Worm (Caenorhabditis elegans): ENCODE measurements around the gene ZK616.61.
"Not testable (repeated sequence)": the region's sequence is repeated elsewhere in the genome, so short reads cannot be mapped to it uniquely, and the experiment has no call there.

The ZK616.61 gene

ce11 chrIV:5411120-5411519 is 5.7 kb downstream of the ZK616.61 start, which contains the start of gene ZK616.65:
TSS of gene ZK616.65 (minus strand) at chrIV:5411220.
- TF ChIP-seq pes-1 (GFP tag; IDR thresholded peaks at IDR 0.05) (no peak), hmg-4 (GFP tag; optimal IDR thresholded peaks at IDR 0.05) (no peak)

ce11 chrIV:5411641-5412337 is 6.3 kb downstream of the ZK616.61 start, which contains the start of gene ZK616.8:
TSS of gene ZK616.8 (minus strand) at chrIV:5412193.
- no peak for TF ChIP-seq tbx-11 (GFP tag; IDR thresholded peaks at IDR 0.05)
- TF ChIP-seq ets-7 (tag; optimal IDR thresholded peaks at IDR 0.05): no peak
- no peak for TF ChIP-seq F13C5.2 (tag; optimal IDR thresholded peaks at IDR 0.05)
- no peak for TF ChIP-seq scrt-1 (GFP tag; IDR thresholded peaks at IDR 0.05)
- no peak for TF ChIP-seq B0310.2 (tag; optimal IDR thresholded peaks at IDR 0.05)
- no peak for TF ChIP-seq ceh-36 (tag; optimal IDR thresholded peaks at IDR 0.05)
- TF ChIP-seq hmbx-1 (tag; optimal IDR thresholded peaks at IDR 0.05): no peak
- no peak for TF ChIP-seq aly-1 (tag; optimal IDR thresholded peaks at IDR 0.05)
- TF ChIP-seq hmg-4 (GFP tag; optimal IDR thresholded peaks at IDR 0.05): no peak
- no peak for TF ChIP-seq tbx-37 (GFP tag; conservative IDR thresholded peaks at IDR 0.05)
- TF ChIP-seq sea-1 (GFP tag; conservative IDR thresholded peaks at IDR 0.05): no peak
- TF ChIP-seq hnd-1 (tag; optimal IDR thresholded peaks at IDR 0.05): no peak
- no peak for TF ChIP-seq ceh-13 (GFP tag; optimal IDR thresholded peaks at IDR 0.05)
- TF ChIP-seq flt-1 (GFP tag; IDR thresholded peaks at IDR 0.05): no peak
- TF ChIP-seq tra-4 (tag; optimal IDR thresholded peaks at IDR 0.05): no peak
- no peak for TF ChIP-seq ama-1 (optimal IDR thresholded peaks at IDR 0.05)
- no peak for TF ChIP-seq pes-1 (GFP tag; IDR thresholded peaks at IDR 0.05)

DNA sequence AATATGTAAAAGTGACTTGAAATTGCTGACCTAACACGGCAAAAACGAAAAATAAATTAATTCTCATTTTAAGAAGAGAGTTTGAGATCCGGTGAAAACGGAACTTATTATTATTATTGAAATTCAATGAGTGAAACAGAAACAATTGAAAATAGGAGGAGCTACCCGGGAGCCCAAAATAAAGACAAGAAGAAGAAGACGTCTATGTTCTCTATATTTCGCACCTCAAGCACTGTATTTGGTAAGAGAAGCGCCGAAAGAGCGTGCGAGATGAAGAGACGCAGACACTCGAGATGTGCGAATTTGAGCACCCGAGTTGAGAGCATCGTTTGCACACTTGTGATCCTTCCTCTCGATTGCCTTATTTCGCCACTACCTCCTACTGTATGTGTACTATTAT is 10.3 kb downstream of the ZK616.61 start, which contains the start of gene spp-7:
TSS of gene spp-7 (minus strand) at position 101 of the 400 bp plus-strand sequence.
- TF ChIP-seq ceh-13 (GFP tag; optimal IDR thresholded peaks at IDR 0.05) (no peak), aly-1 (tag; optimal IDR thresholded peaks at IDR 0.05) (no peak), tbx-37 (GFP tag; conservative IDR thresholded peaks at IDR 0.05) (no peak), hmg-4 (GFP tag; optimal IDR thresholded peaks at IDR 0.05) (no peak), ets-7 (tag; optimal IDR thresholded peaks at IDR 0.05) (no peak), ceh-36 (tag; optimal IDR thresholded peaks at IDR 0.05) (no peak), hnd-1 (tag; optimal IDR thresholded peaks at IDR 0.05) (no peak), F13C5.2 (tag; optimal IDR thresholded peaks at IDR 0.05) (no peak), hmbx-1 (tag; optimal IDR thresholded peaks at IDR 0.05) (no peak), B0310.2 (tag; optimal IDR thresholded peaks at IDR 0.05) (no peak), pes-1 (GFP tag; IDR thresholded peaks at IDR 0.05) (no peak)

ce11 chrIV:5419122-5419521 is 13.7 kb downstream of the ZK616.61 start, which contains the start of gene ehn-3:
TSS of gene ehn-3 (minus strand) at chrIV:5419222.
- TF ChIP-seq hnd-1 (tag; optimal IDR thresholded peaks at IDR 0.05) (no peak), scrt-1 (GFP tag; IDR thresholded peaks at IDR 0.05) (no peak), hmg-4 (GFP tag; optimal IDR thresholded peaks at IDR 0.05) (no peak), pes-1 (GFP tag; IDR thresholded peaks at IDR 0.05) (no peak), ets-7 (tag; optimal IDR thresholded peaks at IDR 0.05) (no peak), aly-1 (tag; optimal IDR thresholded peaks at IDR 0.05) (no peak), B0310.2 (tag; optimal IDR thresholded peaks at IDR 0.05) (no peak), tra-4 (tag; optimal IDR thresholded peaks at IDR 0.05) (no peak), hmbx-1 (tag; optimal IDR thresholded peaks at IDR 0.05) (no peak), F13C5.2 (tag; optimal IDR thresholded peaks at IDR 0.05) (no peak), sea-1 (GFP tag; conservative IDR thresholded peaks at IDR 0.05) (no peak), ama-1 (optimal IDR thresholded peaks at IDR 0.05) (no peak), ceh-13 (GFP tag; optimal IDR thresholded peaks at IDR 0.05) (no peak), flt-1 (GFP tag; IDR thresholded peaks at IDR 0.05) (no peak), tbx-37 (GFP tag; conservative IDR thresholded peaks at IDR 0.05) (no peak), ceh-36 (tag; optimal IDR thresholded peaks at IDR 0.05) (no peak), tbx-11 (GFP tag; IDR thresholded peaks at IDR 0.05) (no peak)

DNA sequence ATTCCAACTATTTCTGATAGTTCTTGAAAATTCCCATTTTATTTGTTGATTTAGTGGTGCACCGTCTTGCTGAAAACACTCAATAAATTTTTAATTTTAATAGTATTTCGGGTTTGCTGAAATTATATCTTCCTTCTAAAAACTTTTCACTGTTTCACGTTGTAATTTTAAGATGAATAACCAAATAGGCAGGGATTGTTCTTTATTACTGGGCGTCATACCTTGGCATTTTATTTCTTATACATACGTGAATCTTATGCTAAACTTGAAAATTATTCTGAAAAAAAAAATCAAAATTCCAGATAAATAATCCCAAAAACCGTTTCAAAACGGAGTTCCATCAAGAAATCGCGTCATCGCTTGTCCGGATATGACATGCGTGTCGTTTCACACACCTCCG is 33.3 kb downstream of the ZK616.61 start, which contains the start of gene mgl-3:
TSS of gene mgl-3 (plus strand) at position 301 of the 400 bp plus-strand sequence.
- no peak for TF ChIP-seq F13C5.2 (tag; optimal IDR thresholded peaks at IDR 0.05)
- no peak for TF ChIP-seq scrt-1 (GFP tag; IDR thresholded peaks at IDR 0.05)
- no peak for TF ChIP-seq pes-1 (GFP tag; IDR thresholded peaks at IDR 0.05)
- no peak for TF ChIP-seq tra-4 (tag; optimal IDR thresholded peaks at IDR 0.05)
- TF ChIP-seq tbx-11 (GFP tag; IDR thresholded peaks at IDR 0.05): no peak
- TF ChIP-seq B0310.2 (tag; optimal IDR thresholded peaks at IDR 0.05): no peak
- no peak for TF ChIP-seq ceh-36 (tag; optimal IDR thresholded peaks at IDR 0.05)
- no peak for TF ChIP-seq hmbx-1 (tag; optimal IDR thresholded peaks at IDR 0.05)
- no peak for TF ChIP-seq aly-1 (tag; optimal IDR thresholded peaks at IDR 0.05)

ce11 chrIV:5452667-5453066 is 47.2 kb downstream of the ZK616.61 start, which contains the start of gene Y4C6A.4:
TSS of gene Y4C6A.4 (plus strand) at chrIV:5452967.
- TF ChIP-seq tra-4 (tag; optimal IDR thresholded peaks at IDR 0.05): no peak
- TF ChIP-seq hmg-4 (GFP tag; optimal IDR thresholded peaks at IDR 0.05): no peak
- no peak for TF ChIP-seq ceh-36 (tag; optimal IDR thresholded peaks at IDR 0.05)
- TF ChIP-seq tbx-11 (GFP tag; IDR thresholded peaks at IDR 0.05): no peak
- no peak for TF ChIP-seq tbx-37 (GFP tag; conservative IDR thresholded peaks at IDR 0.05)
- no peak for TF ChIP-seq scrt-1 (GFP tag; IDR thresholded peaks at IDR 0.05)
- TF ChIP-seq ceh-13 (GFP tag; optimal IDR thresholded peaks at IDR 0.05): no peak
- no peak for TF ChIP-seq flt-1 (GFP tag; IDR thresholded peaks at IDR 0.05)
- TF ChIP-seq hnd-1 (tag; optimal IDR thresholded peaks at IDR 0.05): no peak
- TF ChIP-seq sea-1 (GFP tag; conservative IDR thresholded peaks at IDR 0.05): no peak
- no peak for TF ChIP-seq aly-1 (tag; optimal IDR thresholded peaks at IDR 0.05)
- TF ChIP-seq pes-1 (GFP tag; IDR thresholded peaks at IDR 0.05): no peak
- no peak for TF ChIP-seq F13C5.2 (tag; optimal IDR thresholded peaks at IDR 0.05)
- TF ChIP-seq hmbx-1 (tag; optimal IDR thresholded peaks at IDR 0.05): no peak

- not testable (repeated sequence) for TF ChIP-seq tra-4 (tag; optimal IDR thresholded peaks at IDR 0.05); hmg-4 (GFP tag; optimal IDR thresholded peaks at IDR 0.05); aly-1 (tag; optimal IDR thresholded peaks at IDR 0.05)
Observed at ce11 chrIV:5455999-5456398, 50.6 kb downstream of the ZK616.61 start, which contains the start of gene Y4C6A.3. TSS of gene Y4C6A.3 (minus strand) at chrIV:5456099.

All from whole organism, early embryonic.